Worm (Caenorhabditis elegans) whole organism, early embryonic: Measurements from ENCODE around the gene F01D5.1.
"Not testable (repeated sequence)": the region's sequence is repeated elsewhere in the genome, so short reads cannot be mapped to it uniquely, and the experiment has no call there.

Experiments used
- B0310.2 ChIP-seq: sonication (generic microtip); optimal IDR thresholded peaks from 2 replicates; lab custom pipeline; 2016; ENCODE audit warnings: mild to moderate bottlenecking, missing genetic modification characterization, missing compliant biosample characterization
- F13C5.2 ChIP-seq: sonication (generic microtip); optimal IDR thresholded peaks from 2 replicates; lab custom pipeline; 2017; ENCODE audit warnings: mild to moderate bottlenecking, missing genetic modification characterization, inconsistent platforms, missing compliant biosample characterization
- aly-1 ChIP-seq: sonication (generic microtip); optimal IDR thresholded peaks from 2 replicates; lab custom pipeline; 2016; ENCODE audit warnings: missing genetic modification characterization, missing compliant biosample characterization
- ama-1 ChIP-seq: fragments of 150-350 bp; optimal IDR thresholded peaks from 2 replicates; lab custom pipeline; 2014
- ceh-13 ChIP-seq: fragments of 200-800 bp; sonication (Bioruptor generic); optimal IDR thresholded peaks from 2 replicates; lab custom pipeline; 2018; ENCODE audit warnings: mild to moderate bottlenecking, missing genetic modification characterization, missing compliant biosample characterization
- ceh-36 ChIP-seq: sonication (generic microtip); optimal IDR thresholded peaks from 2 replicates; lab custom pipeline; 2016; ENCODE audit warnings: missing genetic modification characterization, inconsistent platforms, missing compliant biosample characterization
- ets-7 ChIP-seq: sonication (generic microtip); optimal IDR thresholded peaks from 2 replicates; lab custom pipeline; 2016; ENCODE audit warnings: missing genotype, missing genetic modification characterization, missing compliant biosample characterization
- flt-1 ChIP-seq: fragments of 200-800 bp; sonication (Bioruptor generic); IDR thresholded peaks from 2 replicates; pipeline ENCODE4 v1.3.6; 2022; ENCODE audit warnings: missing genetic modification characterization, missing compliant biosample characterization
- hmbx-1 ChIP-seq: sonication (generic microtip); optimal IDR thresholded peaks from 2 replicates; lab custom pipeline; 2016; ENCODE audit warnings: mild to moderate bottlenecking, missing genetic modification characterization, missing compliant biosample characterization
- hmg-4 ChIP-seq: fragments of 200-800 bp; sonication (Bioruptor generic); optimal IDR thresholded peaks from 2 replicates; lab custom pipeline; 2018; ENCODE audit warnings: mild to moderate bottlenecking, missing genetic modification characterization, missing compliant biosample characterization
- hnd-1 ChIP-seq: sonication (generic microtip); optimal IDR thresholded peaks from 2 replicates; lab custom pipeline; 2016; ENCODE audit warnings: missing genetic modification characterization, missing compliant biosample characterization
- pes-1 ChIP-seq: fragments of 200-800 bp; sonication (Bioruptor generic); IDR thresholded peaks from 2 replicates; pipeline ENCODE4 v1.3.6; 2022; ENCODE audit warnings: missing genetic modification reagents, missing genetic modification characterization, missing compliant biosample characterization
- scrt-1 ChIP-seq: fragments of 200-800 bp; sonication (Bioruptor generic); IDR thresholded peaks from 2 replicates; pipeline ENCODE4 v1.3.6; 2022; ENCODE audit warnings: missing genetic modification characterization, missing compliant biosample characterization
- sea-1 ChIP-seq: fragments of 200-800 bp; sonication (Bioruptor generic); conservative IDR thresholded peaks from 2 replicates; pipeline ENCODE4 v1.3.6; 2022; ENCODE audit warnings: missing genetic modification characterization, missing compliant biosample characterization
- tbx-11 ChIP-seq: fragments of 200-800 bp; sonication (Bioruptor generic); IDR thresholded peaks from 2 replicates; pipeline ENCODE4 v1.3.6; 2022; ENCODE audit warnings: missing genetic modification characterization, missing compliant biosample characterization
- tbx-37 ChIP-seq: fragments of 200-800 bp; sonication (Bioruptor generic); conservative IDR thresholded peaks from 2 replicates; pipeline ENCODE4 v1.3.6; 2022; ENCODE audit warnings: missing genetic modification reagents, missing genetic modification characterization, missing compliant biosample characterization
- tra-4 ChIP-seq: sonication (generic microtip); optimal IDR thresholded peaks from 2 replicates; lab custom pipeline; 2017; ENCODE audit warnings: missing genetic modification characterization, missing compliant biosample characterization

F01D5.1 gene

ce11 chrII:14002200-14002599 lies 4.8 kb upstream of the F01D5.1 start, which contains the start of gene F01D5.5:
Gene F01D5.5 (minus strand): TSS chrII:14002300.
- TF ChIP-seq hnd-1 (tag; lab: Kevin White, UChicago): no peak
- TF ChIP-seq hmg-4: no peak
- TF ChIP-seq sea-1 (GFP tag; lab: Robert Waterston, UW): no peak
- no peak for TF ChIP-seq ama-1 (lab: Kevin White, UChicago)
- no peak for TF ChIP-seq flt-1 (GFP tag; lab: Robert Waterston, UW)
- TF ChIP-seq ceh-13 (GFP tag; lab: Kevin White, UChicago): no peak
- no peak for TF ChIP-seq tbx-11
- TF ChIP-seq aly-1 (tag; lab: Kevin White, UChicago): no peak
- TF ChIP-seq tra-4: no peak

ce11 chrII:14000044-14000443 lies 2.7 kb upstream of the F01D5.1 start, which contains the start of gene F01D5.3:
Gene F01D5.3 (minus strand): TSS chrII:14000144.
- TF ChIP-seq hmg-4; F13C5.2 (tag; lab: Kevin White, UChicago); B0310.2: not testable (repeated sequence)

- TF ChIP-seq sea-1 (GFP tag; lab: Robert Waterston, UW): no peak
- no peak for TF ChIP-seq ama-1 (lab: Kevin White, UChicago)
- no peak for TF ChIP-seq ceh-36 (tag; lab: Kevin White, UChicago)
- no peak for TF ChIP-seq hnd-1 (tag; lab: Kevin White, UChicago)
- no peak for TF ChIP-seq hmg-4
- no peak for TF ChIP-seq ceh-13 (GFP tag; lab: Kevin White, UChicago)
- TF ChIP-seq scrt-1 (GFP tag; lab: Robert Waterston, UW): no peak
- TF ChIP-seq hmbx-1 (tag; lab: Kevin White, UChicago): no peak
- no peak for TF ChIP-seq tbx-11
- TF ChIP-seq B0310.2: no peak
Measured at ce11 chrII:13998964-13999363, 1.6 kb upstream of the F01D5.1 start, which contains the start of gene F01D5.2. Gene F01D5.2 (minus strand): TSS chrII:13999064.

- TF ChIP-seq tbx-37 (no peak), ets-7 (tag; lab: Kevin White, UChicago) (no peak), flt-1 (GFP tag; lab: Robert Waterston, UW) (no peak), ceh-36 (tag; lab: Kevin White, UChicago) (no peak), aly-1 (tag; lab: Kevin White, UChicago) (no peak), hmg-4 (no peak), hmbx-1 (tag; lab: Kevin White, UChicago) (no peak), hnd-1 (tag; lab: Kevin White, UChicago) (no peak), B0310.2 (no peak), scrt-1 (GFP tag; lab: Robert Waterston, UW) (no peak), pes-1 (GFP tag; lab: Robert Waterston, UW) (no peak), sea-1 (GFP tag; lab: Robert Waterston, UW) (no peak), tra-4 (no peak)
Measured at ce11 chrII:13997989-13998388, 608 bp upstream of the F01D5.1 start.

- TF ChIP-seq hmg-4: no peak
- TF ChIP-seq hmbx-1 (tag; lab: Kevin White, UChicago): no peak
- no peak for TF ChIP-seq B0310.2
- no peak for TF ChIP-seq flt-1 (GFP tag; lab: Robert Waterston, UW)
Measured at ce11 chrII:13994934-13995333, 2.4 kb downstream of the F01D5.1 start, which contains the start of gene Y39G8B.7. Gene Y39G8B.7 (minus strand): TSS chrII:13995034.

- no peak for TF ChIP-seq F13C5.2 (tag; lab: Kevin White, UChicago)
- no peak for TF ChIP-seq aly-1 (tag; lab: Kevin White, UChicago)
- no peak for TF ChIP-seq hmg-4
- no peak for TF ChIP-seq tbx-37
- no peak for TF ChIP-seq hmbx-1 (tag; lab: Kevin White, UChicago)
- TF ChIP-seq flt-1 (GFP tag; lab: Robert Waterston, UW): no peak
- no peak for TF ChIP-seq scrt-1 (GFP tag; lab: Robert Waterston, UW)
- TF ChIP-seq ceh-36 (tag; lab: Kevin White, UChicago): no peak
Measured at ce11 chrII:13991741-13992140, 5.6 kb downstream of the F01D5.1 start, which contains the start of gene Y39G8B.5. Gene Y39G8B.5 (minus strand): TSS chrII:13991841.

- TF ChIP-seq hmbx-1 (tag; lab: Kevin White, UChicago): peak; percentile 54
Measured at ce11 chrII:13986061-13986460, 11.3 kb downstream of the F01D5.1 start.

ce11 chrII:13984551-13984950 lies 12.8 kb downstream of the F01D5.1 start, which contains the start of gene sre-47:
Gene sre-47 (minus strand): TSS chrII:13984651.
- TF ChIP-seq B0310.2 (no peak), flt-1 (GFP tag; lab: Robert Waterston, UW) (no peak), F13C5.2 (tag; lab: Kevin White, UChicago) (no peak), hmbx-1 (tag; lab: Kevin White, UChicago) (no peak), tbx-37 (no peak), pes-1 (GFP tag; lab: Robert Waterston, UW) (no peak), ama-1 (lab: Kevin White, UChicago) (no peak), aly-1 (tag; lab: Kevin White, UChicago) (no peak), hmg-4 (no peak), tra-4 (no peak), ets-7 (tag; lab: Kevin White, UChicago) (no peak), scrt-1 (GFP tag; lab: Robert Waterston, UW) (no peak), hnd-1 (tag; lab: Kevin White, UChicago) (no peak), tbx-11 (no peak), ceh-13 (GFP tag; lab: Kevin White, UChicago) (no peak)

- TF ChIP-seq tra-4 (no peak), tbx-37 (no peak), flt-1 (GFP tag; lab: Robert Waterston, UW) (no peak), scrt-1 (GFP tag; lab: Robert Waterston, UW) (no peak), hmg-4 (no peak), aly-1 (tag; lab: Kevin White, UChicago) (no peak), ets-7 (tag; lab: Kevin White, UChicago) (no peak), F13C5.2 (tag; lab: Kevin White, UChicago) (no peak), sea-1 (GFP tag; lab: Robert Waterston, UW) (no peak), B0310.2 (no peak)
Measured at ce11 chrII:13982923-13983322, 14.5 kb downstream of the F01D5.1 start, which contains the start of the genes Y39G8B.13 and Y39G8B.10. Gene Y39G8B.13 (minus strand): TSS chrII:13983047. Gene Y39G8B.10 (minus strand): TSS chrII:13983115.
